Worm (Caenorhabditis elegans): ENCODE measurements around the gene nhr-127.

ce11 chrV:16237223-16237622 lies 22.6 kb upstream of the nhr-127 start, which contains the start of gene F21H7.5:
- TF ChIP-seq aly-2 (tag; optimal IDR thresholded peaks at IDR 0.05): no peak
- no peak for TF ChIP-seq fkh-4 (tag; optimal IDR thresholded peaks at IDR 0.05; ENCODE audit: borderline replicate concordance)
- TF ChIP-seq mdl-1 (tag; optimal IDR thresholded peaks at IDR 0.05): no peak
- TF ChIP-seq nhr-76 (tag; optimal IDR thresholded peaks at IDR 0.05): no peak
- TF ChIP-seq unc-62 (GFP tag; optimal IDR thresholded peaks at IDR 0.05): no peak
- TF ChIP-seq snpc-4 (tag; optimal IDR thresholded peaks at IDR 0.05): no peak
- no peak for TF ChIP-seq elt-2 (tag; optimal IDR thresholded peaks at IDR 0.05)
- TF ChIP-seq skn-1 (tag; optimal IDR thresholded peaks at IDR 0.05): no peak

All from whole organism, L1 larva.